Worm (Caenorhabditis elegans) whole organism, L1 larva: ENCODE measurements around the gene srd-68.

ENCODE experiments used
- C34B4.2 ChIP-seq: sonication (generic microtip); optimal IDR thresholded peaks from 2 replicates; lab custom pipeline; 2017; ENCODE audit warnings: mild to moderate bottlenecking, missing genetic modification characterization, missing compliant biosample characterization
- Y116A8C.19 ChIP-seq: sonication (generic microtip); optimal IDR thresholded peaks from 2 replicates; lab custom pipeline; 2016; ENCODE audit warnings: missing compliant biosample characterization, missing genetic modification characterization, borderline replicate concordance
- ceh-63 ChIP-seq: fragments of 200-800 bp; sonication (Bioruptor generic); optimal IDR thresholded peaks from 2 replicates; lab custom pipeline; 2018; ENCODE audit warnings: mild to moderate bottlenecking, missing genetic modification characterization, missing compliant biosample characterization
- ceh-82 ChIP-seq, 3 experiments: fragments of 150-350 bp in 1 of 3; sonication (generic microtip) in 2 of 3; optimal IDR thresholded peaks; 2 replicates each; lab custom pipeline; 2014 to 2017; ENCODE audit warnings: missing biosample characterization in 3 of 3, missing genetic modification characterization in 3 of 3
- ces-1 ChIP-seq: fragments of 150-350 bp; optimal IDR thresholded peaks from 2 replicates; lab custom pipeline; 2014; ENCODE audit warnings: missing biosample characterization, missing genetic modification reagents, missing genetic modification characterization
- efl-3 ChIP-seq: fragments of 200-800 bp; sonication (Bioruptor generic); optimal IDR thresholded peaks from 2 replicates; lab custom pipeline; 2018; ENCODE audit warnings: mild to moderate bottlenecking, missing genetic modification characterization, missing compliant biosample characterization
- fos-1 ChIP-seq: fragments of 150-350 bp; optimal IDR thresholded peaks from 2 replicates; lab custom pipeline; 2014; ENCODE audit warnings: missing biosample characterization, missing genetic modification characterization
- hpl-2 ChIP-seq: fragments of 150-350 bp; optimal IDR thresholded peaks from 2 replicates; lab custom pipeline; 2014; ENCODE audit warnings: missing biosample characterization, missing genetic modification reagents, missing genetic modification characterization
- irx-1 ChIP-seq: sonication (generic microtip); optimal IDR thresholded peaks from 2 replicates; lab custom pipeline; 2016; ENCODE audit warnings: missing genetic modification characterization, missing compliant biosample characterization
- lin-13 ChIP-seq: fragments of 150-350 bp; optimal IDR thresholded peaks from 2 replicates; lab custom pipeline; 2014; ENCODE audit warnings: missing biosample characterization, missing genetic modification reagents, missing genetic modification characterization
- lin-39 ChIP-seq: fragments of 150-350 bp; optimal IDR thresholded peaks from 2 replicates; lab custom pipeline; 2014; ENCODE audit warnings: missing biosample characterization, missing genetic modification reagents, missing genetic modification characterization
- mef-2 ChIP-seq: fragments of 150-350 bp; optimal IDR thresholded peaks from 2 replicates; lab custom pipeline; 2014; ENCODE audit warnings: missing biosample characterization, missing genetic modification characterization
- nhr-19 ChIP-seq: fragments of 200-800 bp; sonication (Bioruptor generic); conservative IDR thresholded peaks from 2 replicates; pipeline ENCODE4 v1.3.6; 2022; ENCODE audit warnings: missing genetic modification characterization, missing compliant biosample characterization
- nhr-76 ChIP-seq: sonication (generic microtip); optimal IDR thresholded peaks from 2 replicates; lab custom pipeline; 2017; ENCODE audit warnings: missing biosample characterization, missing genetic modification characterization
- nhr-77 ChIP-seq: fragments of 150-350 bp; optimal IDR thresholded peaks from 2 replicates; lab custom pipeline; 2014; ENCODE audit warnings: missing biosample characterization, missing genetic modification characterization
- sptf-1 ChIP-seq: fragments of 150-350 bp; optimal IDR thresholded peaks from 2 replicates; lab custom pipeline; 2014; ENCODE audit warnings: missing biosample characterization, missing genetic modification characterization

srd-68 gene

ce11 chrV:16852002-16852401 lies 50.6 kb downstream of the srd-68 start, which contains the start of gene clec-37:
Gene clec-37, minus strand, starts transcription at chrV:16852102.
- TF ChIP-seq sptf-1 (tag; lab: Kevin White, UChicago) (no peak), mef-2 (tag; lab: Kevin White, UChicago) (no peak), nhr-76 (tag; lab: Kevin White, UChicago) (no peak), ces-1 (GFP tag; lab: Kevin White, UChicago) (no peak), C34B4.2 (tag; lab: Kevin White, UChicago) (no peak), nhr-77 (tag; lab: Kevin White, UChicago) (no peak), lin-13 (GFP tag; lab: Kevin White, UChicago) (no peak), ceh-82 (tag; optimal IDR thresholded peaks at IDR 0.05; lab: Kevin White, UChicago) (no peak), irx-1 (tag; lab: Kevin White, UChicago) (no peak), efl-3 (GFP tag; lab: Kevin White, UChicago) (no peak), lin-39 (no peak), hpl-2 (GFP tag; lab: Kevin White, UChicago) (no peak), fos-1 (tag; lab: Kevin White, UChicago) (no peak), ceh-63 (GFP tag; lab: Kevin White, UChicago) (no peak), nhr-19 (GFP tag; lab: Robert Waterston, UW) (no peak), Y116A8C.19 (tag; lab: Kevin White, UChicago) (no peak)
